Fruit fly (Drosophila melanogaster) whole organism, embryonic: ENCODE results near the gene Taf6.

ENCODE experiments used
- Adf1 ChIP-seq: fragments of 200-800 bp; sonication (Bioruptor generic); IDR thresholded peaks from 2 replicates; pipeline ENCODE4 v1.3.6; 2022; ENCODE audit warnings: missing biosample characterization, missing genetic modification characterization
- Atf6 ChIP-seq: fragments of 200-800 bp; sonication (Bioruptor generic); IDR thresholded peaks from 2 replicates; pipeline ENCODE4 v1.3.6; 2022; ENCODE audit warnings: missing biosample characterization, missing genetic modification characterization
- Awh ChIP-seq: fragments of 200-800 bp; sonication (Bioruptor generic); IDR thresholded peaks from 2 replicates; pipeline ENCODE4, ENCODE4 v1.3.6; 2022; ENCODE audit warnings: missing biosample characterization, missing genetic modification characterization
- CG10543 ChIP-seq: fragments of 200-800 bp; sonication (Bioruptor generic); optimal IDR thresholded peaks from 3 replicates; lab custom pipeline; 2017; ENCODE audit warnings: missing biosample characterization, mild to moderate bottlenecking, missing genetic modification characterization, moderate library complexity
- CG11398 ChIP-seq: fragments of 200-800 bp; sonication (Bioruptor generic); optimal IDR thresholded peaks from 2 replicates; lab custom pipeline; 2016; ENCODE audit warnings: missing biosample characterization, missing genetic modification characterization
- CG12104 ChIP-seq: fragments of 200-800 bp; sonication (Bioruptor generic); optimal IDR thresholded peaks from 3 replicates; lab custom pipeline; 2016; ENCODE audit warnings: missing biosample characterization, missing genetic modification characterization
- CG1233 ChIP-seq: fragments of 200-800 bp; sonication (Bioruptor generic); optimal IDR thresholded peaks from 4 replicates; lab custom pipeline; 2018; ENCODE audit warnings: missing biosample characterization, mild to moderate bottlenecking, missing genetic modification characterization
- CG12744 ChIP-seq: fragments of 200-800 bp; sonication (Bioruptor generic); optimal IDR thresholded peaks from 2 replicates; lab custom pipeline; 2016; ENCODE audit warnings: missing biosample characterization, missing genetic modification characterization
- CG16815 ChIP-seq: fragments of 200-800 bp; sonication (Bioruptor generic); optimal IDR thresholded peaks from 3 replicates; lab custom pipeline; 2017; ENCODE audit warnings: missing biosample characterization, mild to moderate bottlenecking, missing genetic modification characterization
- CG17361 ChIP-seq: fragments of 200-800 bp; sonication (Bioruptor generic); IDR thresholded peaks from 3 replicates; pipeline ENCODE4 v1.3.6; 2022; ENCODE audit warnings: missing biosample characterization, missing genetic modification characterization
- CG17829 ChIP-seq: fragments of 200-800 bp; optimal IDR thresholded peaks from 2 replicates; lab custom pipeline; 2019; ENCODE audit warnings: missing biosample characterization, mild to moderate bottlenecking, missing genetic modification characterization, moderate library complexity
- CG18764 ChIP-seq: fragments of 200-800 bp; sonication (Bioruptor generic); optimal IDR thresholded peaks from 3 replicates; lab custom pipeline; 2016; ENCODE audit warnings: missing biosample characterization, missing genetic modification characterization
- CG32772 ChIP-seq: fragments of 200-800 bp; sonication (Bioruptor generic); IDR thresholded peaks from 2 replicates; pipeline ENCODE4 v1.3.6; 2022; ENCODE audit warnings: missing biosample characterization, missing genetic modification characterization
- CG3407 ChIP-seq: fragments of 200-800 bp; sonication (Bioruptor generic); optimal IDR thresholded peaks from 2 replicates; lab custom pipeline; 2018; ENCODE audit warnings: missing biosample characterization, mild to moderate bottlenecking, missing genetic modification characterization
- CG5245 ChIP-seq: fragments of 200-800 bp; sonication (Bioruptor generic); optimal IDR thresholded peaks from 3 replicates; lab custom pipeline; 2016; ENCODE audit warnings: missing biosample characterization, missing genetic modification characterization
- CG7357 ChIP-seq: fragments of 200-800 bp; sonication (Bioruptor generic); IDR thresholded peaks from 3 replicates; pipeline ENCODE4 v1.3.6; 2022; ENCODE audit warnings: missing biosample characterization, missing genetic modification characterization
- CG8290 ChIP-seq, 3 experiments: fragments of 200-800 bp; sonication (Bioruptor generic); optimal IDR thresholded peaks; 2 replicates each; lab custom pipeline; 2016 to 2019; ENCODE audit warnings: missing biosample characterization in 3 of 3, missing genetic modification characterization in 3 of 3, mild to moderate bottlenecking in 2 of 3, moderate library complexity in 1 of 3
- CG9932 ChIP-seq: fragments of 200-800 bp; sonication (Bioruptor generic); IDR thresholded peaks from 2 replicates; pipeline ENCODE4 v1.3.6; 2022; ENCODE audit warnings: missing biosample characterization, missing genetic modification characterization
- Dbx ChIP-seq: fragments of 200-800 bp; sonication (Bioruptor generic); IDR thresholded peaks from 3 replicates; pipeline ENCODE4 v1.3.6; 2022; ENCODE audit warnings: missing biosample characterization, missing genetic modification characterization
- Dll ChIP-seq: fragments of 200-800 bp; sonication (Bioruptor generic); IDR thresholded peaks from 4 replicates; pipeline ENCODE4 v1.3.6; 2022; ENCODE audit warnings: missing biosample characterization, missing genetic modification characterization; ENCODE audit not compliant: partially characterized antibody
- E2f1 ChIP-seq: fragments of 200-800 bp; sonication (Bioruptor generic); IDR thresholded peaks from 2 replicates; pipeline ENCODE4 v1.3.6; 2022; ENCODE audit warnings: missing biosample characterization, missing genetic modification characterization
- Hmx ChIP-seq: fragments of 200-800 bp; sonication (Bioruptor generic); optimal IDR thresholded peaks from 2 replicates; lab custom pipeline; 2016; ENCODE audit warnings: missing biosample characterization, missing genetic modification characterization
- Hsf ChIP-seq: fragments of 200-800 bp; sonication (Bioruptor generic); optimal IDR thresholded peaks from 3 replicates; lab custom pipeline; 2016; ENCODE audit warnings: missing biosample characterization, missing genetic modification characterization
- Max ChIP-seq: fragments of 200-800 bp; sonication (Bioruptor generic); optimal IDR thresholded peaks from 2 replicates; lab custom pipeline; 2016; ENCODE audit warnings: missing biosample characterization, mild to moderate bottlenecking, missing genetic modification characterization
- Sin3A ChIP-seq: fragments of >200 bp; optimal IDR thresholded peaks from 2 replicates; lab custom pipeline; 2018
- ab ChIP-seq: fragments of 200-800 bp; sonication (Bioruptor generic); optimal IDR thresholded peaks from 2 replicates; lab custom pipeline; 2016; ENCODE audit warnings: missing biosample characterization, missing genetic modification characterization
- al ChIP-seq: fragments of 200-800 bp; sonication (Bioruptor generic); IDR thresholded peaks from 2 replicates; pipeline ENCODE4 v1.3.6; 2022; ENCODE audit warnings: missing biosample characterization, missing genetic modification characterization
- aop ChIP-seq: fragments of 200-800 bp; sonication (Bioruptor generic); IDR thresholded peaks from 2 replicates; pipeline ENCODE4 v1.3.6; 2022; ENCODE audit warnings: missing biosample characterization, missing genetic modification characterization
- ash1 ChIP-seq: fragments of 200-800 bp; sonication (Bioruptor generic); optimal IDR thresholded peaks from 2 replicates; lab custom pipeline; 2018; ENCODE audit warnings: missing biosample characterization, mild to moderate bottlenecking, missing genetic modification characterization
- bsh ChIP-seq, 2 experiments: fragments of 200-800 bp; sonication (Bioruptor generic); optimal IDR thresholded peaks; 2 replicates each; lab custom pipeline; 2017 to 2018; ENCODE audit warnings: mild to moderate bottlenecking in 2 of 2, missing biosample characterization in 2 of 2, missing genetic modification characterization in 2 of 2, moderate library complexity in 1 of 2
- dimm ChIP-seq: fragments of 200-800 bp; sonication (Bioruptor generic); IDR thresholded peaks from 2 replicates; pipeline ENCODE4 v1.3.6; 2022; ENCODE audit warnings: missing biosample characterization, missing genetic modification characterization
- dm ChIP-seq: fragments of 200-800 bp; sonication (Bioruptor generic); optimal IDR thresholded peaks from 3 replicates; lab custom pipeline; 2016; ENCODE audit warnings: missing biosample characterization, missing genetic modification characterization
- dmrt99B ChIP-seq: fragments of 200-800 bp; sonication (Bioruptor generic); optimal IDR thresholded peaks from 2 replicates; lab custom pipeline; 2018; ENCODE audit warnings: missing biosample characterization, mild to moderate bottlenecking, missing genetic modification characterization, moderate library complexity
- en ChIP-seq: fragments of 200-800 bp; sonication (Bioruptor generic); optimal IDR thresholded peaks from 2 replicates; lab custom pipeline; 2016; ENCODE audit warnings: missing biosample characterization, missing genetic modification characterization
- eve ChIP-seq, 2 experiments: fragments of >200 bp; optimal IDR thresholded peaks; 2 replicates each; lab custom pipeline; 2017; ENCODE audit warnings: missing biosample characterization in 2 of 2, missing genetic modification characterization in 2 of 2
- grn ChIP-seq: fragments of 200-800 bp; sonication (Bioruptor generic); optimal IDR thresholded peaks from 3 replicates; lab custom pipeline; 2017; ENCODE audit warnings: missing biosample characterization, missing genetic modification characterization
- hbn ChIP-seq: fragments of 200-800 bp; sonication (Bioruptor generic); IDR thresholded peaks from 2 replicates; pipeline ENCODE4 v1.3.6; 2022; ENCODE audit warnings: missing biosample characterization, missing genetic modification characterization; ENCODE audit not compliant: partially characterized antibody
- lab ChIP-seq: fragments of 200-800 bp; sonication (Bioruptor generic); optimal IDR thresholded peaks from 3 replicates; lab custom pipeline; 2017; ENCODE audit warnings: missing biosample characterization, missing genetic modification characterization, mild to moderate bottlenecking, moderate library complexity, missing genetic modification reagents
- lmd ChIP-seq: fragments of 200-800 bp; sonication (Bioruptor generic); IDR thresholded peaks from 2 replicates; pipeline ENCODE4 v1.3.6; 2022; ENCODE audit warnings: missing biosample characterization, missing genetic modification characterization
- nerfin-1 ChIP-seq: fragments of 200-800 bp; sonication (Bioruptor generic); optimal IDR thresholded peaks from 3 replicates; lab custom pipeline; 2019; ENCODE audit warnings: missing biosample characterization, mild to moderate bottlenecking, missing genetic modification characterization, moderate library complexity
- odd ChIP-seq: fragments of 200-800 bp; sonication (Bioruptor generic); optimal IDR thresholded peaks from 2 replicates; lab custom pipeline; 2017; ENCODE audit warnings: missing biosample characterization, mild to moderate bottlenecking, missing genetic modification characterization
- pan ChIP-seq, 4 experiments: fragments of >200 bp in 3 of 4; fragments of 200-800 bp in 1 of 4; sonication (Bioruptor generic) in 1 of 4; optimal IDR thresholded peaks in 3 of 4; IDR thresholded peaks in 1 of 4; 2 replicates each; pipeline versions ENCODE4 v1.3.6 to Lab custom; 2017 to 2022; ENCODE audit warnings: missing biosample characterization in 2 of 4, missing genetic modification characterization in 2 of 4, mixed read lengths in 1 of 4
- pita ChIP-seq: fragments of 200-800 bp; sonication (Bioruptor generic); optimal IDR thresholded peaks from 2 replicates; lab custom pipeline; 2017; ENCODE audit warnings: missing biosample characterization, mild to moderate bottlenecking, missing genetic modification characterization
- prd ChIP-seq, 3 experiments: fragments of >200 bp in 2 of 3; fragments of 200-800 bp in 1 of 3; sonication (Bioruptor generic) in 1 of 3; optimal IDR thresholded peaks in 2 of 3; IDR thresholded peaks in 1 of 3; 2 replicates in 2 of 3; 3 replicates in 1 of 3; pipeline versions ENCODE4 v1.3.6 to Lab custom; 2017 to 2022; ENCODE audit warnings: missing biosample characterization in 1 of 3, missing genetic modification characterization in 1 of 3
- repo ChIP-seq: fragments of 200-800 bp; sonication (Bioruptor generic); optimal IDR thresholded peaks from 2 replicates; lab custom pipeline; 2016; ENCODE audit warnings: missing biosample characterization, missing genetic modification characterization
- schlank ChIP-seq: fragments of 200-800 bp; sonication (Bioruptor generic); optimal IDR thresholded peaks from 2 replicates; lab custom pipeline; 2018; ENCODE audit warnings: missing biosample characterization, mild to moderate bottlenecking, missing genetic modification characterization
- scrt ChIP-seq: fragments of 200-800 bp; sonication (Bioruptor generic); optimal IDR thresholded peaks from 2 replicates; lab custom pipeline; 2018; ENCODE audit warnings: missing biosample characterization, mild to moderate bottlenecking, missing genetic modification characterization, moderate library complexity
- seq ChIP-seq: fragments of 200-800 bp; sonication (Bioruptor generic); IDR thresholded peaks from 2 replicates; pipeline ENCODE4 v1.3.6; 2022; ENCODE audit warnings: missing biosample characterization, missing genetic modification characterization
- tap ChIP-seq: fragments of 200-800 bp; optimal IDR thresholded peaks from 3 replicates; lab custom pipeline; 2019; ENCODE audit warnings: missing biosample characterization, mild to moderate bottlenecking, missing genetic modification characterization, moderate library complexity
- tio ChIP-seq: fragments of 200-800 bp; sonication (Bioruptor generic); optimal IDR thresholded peaks from 2 replicates; lab custom pipeline; 2017; ENCODE audit warnings: missing biosample characterization, missing genetic modification characterization, inconsistent platforms

The Taf6 gene

dm6 chr3L:19636821-19637460 is 38.1 kb downstream of the Taf6 start (continued):
- TF ChIP-seq Adf1 (GFP tag; lab: Robert Waterston, UW) (no peak), CG3407 (GFP tag; lab: Kevin White, UChicago) (peak; percentile 21), prd (optimal IDR thresholded peaks at IDR 0.05; lab: Kevin White, UChicago) (no peak), prd (GFP tag; IDR thresholded peaks at IDR 0.05; lab: Robert Waterston, UW) (peak; percentile 78), CG9932 (GFP tag; lab: Robert Waterston, UW) (no peak), Dll (GFP tag; lab: Robert Waterston, UW) (no peak), Hmx (GFP tag; lab: Kevin White, UChicago) (no peak), pita (GFP tag; lab: Kevin White, UChicago) (no peak), en (GFP tag; lab: Kevin White, UChicago) (no peak), repo (GFP tag; lab: Kevin White, UChicago) (no peak), ash1 (GFP tag; lab: Kevin White, UChicago) (no peak), lab (GFP tag; lab: Kevin White, UChicago) (no peak), seq (no peak), CG5245 (GFP tag; lab: Kevin White, UChicago) (no peak), CG12104 (GFP tag; lab: Kevin White, UChicago) (peak; percentile 6), CG8290 (GFP tag; optimal IDR thresholded peaks at IDR 0.05; lab: Kevin White, UChicago) (peak; percentile 61), CG8290 (tag; optimal IDR thresholded peaks at IDR 0.05; lab: Kevin White, UChicago) (peak in 1 of 2 experiments; percentile 56), grn (GFP tag; lab: Kevin White, UChicago) (peak; percentile 35), CG10543 (peak; percentile 1), dmrt99B (tag; lab: Kevin White, UChicago) (no peak), aop (GFP tag; lab: Robert Waterston, UW) (no peak), Hsf (GFP tag; lab: Kevin White, UChicago) (peak; percentile 41), tap (tag; lab: Kevin White, UChicago) (no peak), dm (GFP tag; lab: Kevin White, UChicago) (no peak), al (GFP tag; lab: Robert Waterston, UW) (no peak), CG16815 (GFP tag; lab: Kevin White, UChicago) (peak; percentile 80), CG18764 (GFP tag; lab: Kevin White, UChicago) (no peak), hbn (no peak), Awh (GFP tag; lab: Robert Waterston, UW) (0 out of 2 replicates have a peak, but pooled peaks have one; percentile 15), CG7357 (no peak), CG1233 (peak; percentile 43), schlank (no peak), Atf6 (GFP tag; lab: Robert Waterston, UW) (no peak), CG32772 (GFP tag; lab: Robert Waterston, UW) (no peak), pan (optimal IDR thresholded peaks at IDR 0.05; lab: Kevin White, UChicago) (no peak), pan (GFP tag; optimal IDR thresholded peaks at IDR 0.05 in 1 of 2, IDR thresholded peaks at IDR 0.05 in 1 of 2) (no peak), Sin3A (lab: Kevin White, UChicago) (no peak), bsh (GFP tag; optimal IDR thresholded peaks at IDR 0.05; lab: Kevin White, UChicago) (peak in 1 of 2 experiments; percentile 75), dimm (GFP tag; lab: Robert Waterston, UW) (no peak), Dbx (GFP tag; lab: Robert Waterston, UW) (no peak), eve (GFP tag; optimal IDR thresholded peaks at IDR 0.05; lab: Kevin White, UChicago) (no peak), Max (peak; percentile 51), scrt (GFP tag; lab: Kevin White, UChicago) (no peak), E2f1 (GFP tag; lab: Robert Waterston, UW) (no peak), lmd (no peak), CG17361 (GFP tag; lab: Robert Waterston, UW) (peak; percentile 87; the same call in 2 of the 3 replicates), tio (GFP tag; lab: Kevin White, UChicago) (peak; percentile 45), CG11398 (GFP tag; lab: Kevin White, UChicago) (no peak), CG12744 (no peak), nerfin-1 (tag; lab: Kevin White, UChicago) (peak; percentile 49), ab (no peak), odd (GFP tag; lab: Kevin White, UChicago) (no peak), CG17829 (tag; lab: Kevin White, UChicago) (peak; percentile 85)
